Worm (Caenorhabditis elegans): ENCODE measurements around the gene T28C12.2.
A peak's percentile ranks its signal among the peaks of the same experiment; 100 is the strongest.

Gene T28C12.2

ce11 chrV:6348133-6348532, 19.1 kb downstream of the T28C12.2 start:
- TF ChIP-seq nhr-23 (tag; optimal IDR thresholded peaks at IDR 0.05), result no peak
- TF ChIP-seq elt-1 (tag; optimal IDR thresholded peaks at IDR 0.05), result no peak
- TF ChIP-seq F13H6.1 (tag; optimal IDR thresholded peaks at IDR 0.05), result peak; percentile 88
- TF ChIP-seq ama-1 (optimal IDR thresholded peaks at IDR 0.05), result no peak
- TF ChIP-seq aly-2 (tag; optimal IDR thresholded peaks at IDR 0.05), result no peak
- no peak for TF ChIP-seq lin-39 (tag; optimal IDR thresholded peaks at IDR 0.05)
- no peak for TF ChIP-seq ceh-82 (tag; optimal IDR thresholded peaks at IDR 0.05)
- no peak for TF ChIP-seq peb-1 (tag; optimal IDR thresholded peaks at IDR 0.05)
- no peak for TF ChIP-seq dmd-4 (tag; optimal IDR thresholded peaks at IDR 0.05)
- TF ChIP-seq ZK546.5 (tag; optimal IDR thresholded peaks at IDR 0.05), result no peak
- TF ChIP-seq zag-1 (tag; optimal IDR thresholded peaks at IDR 0.05), result no peak
- no peak for TF ChIP-seq alr-1 (tag; optimal IDR thresholded peaks at IDR 0.05)
- peak; percentile 42 for TF ChIP-seq crh-2 (tag; optimal IDR thresholded peaks at IDR 0.05)
- no peak for TF ChIP-seq nhr-77 (tag; optimal IDR thresholded peaks at IDR 0.05)
- peak; percentile 23 for TF ChIP-seq fos-1 (tag; optimal IDR thresholded peaks at IDR 0.05)
- TF ChIP-seq nhr-10 (tag; optimal IDR thresholded peaks at IDR 0.05), result no peak
- no peak for TF ChIP-seq ztf-11 (tag; optimal IDR thresholded peaks at IDR 0.05)
- TF ChIP-seq nhr-25 (tag; optimal IDR thresholded peaks at IDR 0.05), result no peak
- TF ChIP-seq mbf-1 (tag; optimal IDR thresholded peaks at IDR 0.05), result no peak
- no peak for TF ChIP-seq ztf-1 (GFP tag; conservative IDR thresholded peaks at IDR 0.05)
- TF ChIP-seq nhr-129 (tag; optimal IDR thresholded peaks at IDR 0.05), result peak; percentile 73
- no peak for TF ChIP-seq nhr-12 (tag; optimal IDR thresholded peaks at IDR 0.05)
- no peak for TF ChIP-seq sma-3 (GFP tag; optimal IDR thresholded peaks at IDR 0.05)
- peak; percentile 11 for TF ChIP-seq blmp-1 (tag; optimal IDR thresholded peaks at IDR 0.05; ENCODE audit: insufficient read depth)
- TF ChIP-seq sma-9 (GFP tag; optimal IDR thresholded peaks at IDR 0.05), result peak; percentile 73
- no peak for TF ChIP-seq sma-9 (tag; optimal IDR thresholded peaks at IDR 0.05)
- no peak for TF ChIP-seq Y55F3AM.14 (GFP tag; optimal IDR thresholded peaks at IDR 0.05)
- no peak for TF ChIP-seq R02D3.7 (tag; optimal IDR thresholded peaks at IDR 0.05)
- no peak for TF ChIP-seq skn-1 (tag; optimal IDR thresholded peaks at IDR 0.05)
- no peak for TF ChIP-seq nhr-11 (tag; optimal IDR thresholded peaks at IDR 0.05)
- TF ChIP-seq mdl-1 (tag; optimal IDR thresholded peaks at IDR 0.05), result peak; percentile 59 to 90
- TF ChIP-seq ztf-4 (tag; optimal IDR thresholded peaks at IDR 0.05), result no peak
- no peak for TF ChIP-seq nhr-6 (tag; optimal IDR thresholded peaks at IDR 0.05)
- TF ChIP-seq mab-5 (tag; optimal IDR thresholded peaks at IDR 0.05), result peak; percentile 1
- no peak for TF ChIP-seq nhr-237 (tag; optimal IDR thresholded peaks at IDR 0.05)
- TF ChIP-seq unc-55 (GFP tag; optimal IDR thresholded peaks at IDR 0.05), result peak; percentile 33
- no peak for TF ChIP-seq egl-27 (tag; optimal IDR thresholded peaks at IDR 0.05)
- TF ChIP-seq lin-11 (tag; optimal IDR thresholded peaks at IDR 0.05), result no peak
- TF ChIP-seq gmeb-1 (tag; optimal IDR thresholded peaks at IDR 0.05), result no peak
- TF ChIP-seq unc-62 (GFP tag; optimal IDR thresholded peaks at IDR 0.05), result no peak
- no peak for TF ChIP-seq ceh-16 (tag; optimal IDR thresholded peaks at IDR 0.05)
- peak; percentile 5 for TF ChIP-seq C34F6.9 (tag; optimal IDR thresholded peaks at IDR 0.05)
- no peak for TF ChIP-seq lin-13 (GFP tag; optimal IDR thresholded peaks at IDR 0.05)
- no peak for TF ChIP-seq sem-4 (tag; optimal IDR thresholded peaks at IDR 0.05)
- TF ChIP-seq snpc-4 (tag; optimal IDR thresholded peaks at IDR 0.05), result no peak
- TF ChIP-seq nhr-21 (tag; optimal IDR thresholded peaks at IDR 0.05), result no peak
- peak in 1 of 2 experiments; percentile 41 for TF ChIP-seq lsy-2 (tag; optimal IDR thresholded peaks at IDR 0.05)
- no peak for TF ChIP-seq elt-3 (tag; optimal IDR thresholded peaks at IDR 0.05)
- TF ChIP-seq unc-39 (tag; optimal IDR thresholded peaks at IDR 0.05), result no peak

- TF ChIP-seq F13H6.1 (tag; optimal IDR thresholded peaks at IDR 0.05), result peak; percentile 79
- TF ChIP-seq gmeb-1 (tag; optimal IDR thresholded peaks at IDR 0.05), result no peak
- TF ChIP-seq unc-55 (GFP tag; optimal IDR thresholded peaks at IDR 0.05), result no peak
- TF ChIP-seq elt-1 (tag; optimal IDR thresholded peaks at IDR 0.05), result no peak
- no peak for TF ChIP-seq unc-62 (GFP tag; optimal IDR thresholded peaks at IDR 0.05)
- TF ChIP-seq R02D3.7 (tag; optimal IDR thresholded peaks at IDR 0.05), result no peak
- no peak for TF ChIP-seq ceh-16 (tag; optimal IDR thresholded peaks at IDR 0.05)
- TF ChIP-seq nhr-77 (tag; optimal IDR thresholded peaks at IDR 0.05), result no peak
- TF ChIP-seq crh-2 (tag; optimal IDR thresholded peaks at IDR 0.05), result no peak
- peak; percentile 31 for TF ChIP-seq sma-9 (GFP tag; optimal IDR thresholded peaks at IDR 0.05)
- TF ChIP-seq sma-9 (tag; optimal IDR thresholded peaks at IDR 0.05), result no peak
- TF ChIP-seq nhr-10 (tag; optimal IDR thresholded peaks at IDR 0.05), result no peak
- peak; percentile 91 for TF ChIP-seq blmp-1 (tag; optimal IDR thresholded peaks at IDR 0.05; ENCODE audit: insufficient read depth)
- TF ChIP-seq nhr-11 (tag; optimal IDR thresholded peaks at IDR 0.05), result no peak
- peak; percentile 28 for TF ChIP-seq sma-3 (GFP tag; optimal IDR thresholded peaks at IDR 0.05)
- TF ChIP-seq lin-13 (GFP tag; optimal IDR thresholded peaks at IDR 0.05), result no peak
- TF ChIP-seq C34F6.9 (tag; optimal IDR thresholded peaks at IDR 0.05), result no peak
Observed at ce11 chrV:6349597-6349996, 20.6 kb downstream of the T28C12.2 start.

Data from whole organism, L2 larva.